Worm (Caenorhabditis elegans) whole organism, L4/young adult: Measurements from ENCODE around the gene idpp-4.

Source experiments
- W03F9.2 ChIP-seq: fragments of 150-350 bp; optimal IDR thresholded peaks from 2 replicates; lab custom pipeline; 2014; ENCODE audit warnings: missing biosample characterization, missing genetic modification characterization
- dao-5 ChIP-seq: sonication (generic microtip); optimal IDR thresholded peaks from 2 replicates; lab custom pipeline; 2016; ENCODE audit warnings: missing genotype, missing genetic modification characterization, moderate library complexity, missing compliant biosample characterization
- him-1 ChIP-seq: sonication (generic microtip); optimal IDR thresholded peaks from 2 replicates; lab custom pipeline; 2016; ENCODE audit warnings: missing genotype, missing genetic modification reagents, missing genetic modification characterization, missing compliant biosample characterization

DNA sequence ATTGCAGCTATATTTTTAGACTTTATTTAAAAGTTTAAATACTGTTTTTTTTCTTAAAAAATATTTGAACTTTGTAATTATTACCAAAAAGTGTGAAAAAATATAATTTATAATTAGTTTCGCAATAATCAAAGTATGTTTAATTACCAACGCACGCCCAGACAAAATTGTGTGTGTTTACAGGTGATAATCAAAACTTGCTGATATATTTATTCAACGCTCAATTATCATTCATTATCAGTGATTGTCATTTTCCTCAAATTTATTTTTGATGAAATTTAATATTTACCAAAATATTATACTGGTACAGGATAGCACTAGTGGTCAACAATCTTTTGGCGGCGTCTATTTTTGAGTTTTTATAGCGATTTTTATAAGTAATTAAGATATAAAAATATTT, 51.8 kb downstream of the idpp-4 start:
- TF ChIP-seq him-1 (tag; lab: Kevin White, UChicago): no peak
- no peak for TF ChIP-seq dao-5 (tag; lab: Kevin White, UChicago)
- no peak for TF ChIP-seq W03F9.2 (tag; lab: Kevin White, UChicago)
